Fruit fly (Drosophila melanogaster) Kc167 (cell line): ENCODE results near the gene CG44004.

Experiments
- h ChIP-seq: fragments of >200 bp; optimal IDR thresholded peaks from 3 replicates; lab custom pipeline; 2018; ENCODE audit warnings: missing external identifiers
- insv ChIP-seq: fragments of >200 bp; optimal IDR thresholded peaks from 3 replicates; lab custom pipeline; 2018; ENCODE audit warnings: missing external identifiers
- ttk ChIP-seq: sonication (Bioruptor generic); optimal IDR thresholded peaks from 2 replicates; lab custom pipeline; 2017; ENCODE audit warnings: missing external identifiers

dm6 chr3L:18093875-18094274, 20.2 kb upstream of the CG44004 start:
- TF ChIP-seq ttk = no peak
- no peak for TF ChIP-seq h (lab: Kevin White, UChicago)
- no peak for TF ChIP-seq insv (lab: Kevin White, UChicago)
